Worm (Caenorhabditis elegans) whole organism, late embryonic: ENCODE measurements around the gene Y102A5C.27.

Experiments
- C08G9.2 ChIP-seq: sonication (generic microtip); optimal IDR thresholded peaks from 2 replicates; lab custom pipeline; 2016; ENCODE audit warnings: mild to moderate bottlenecking, missing genetic modification characterization, moderate library complexity, missing compliant biosample characterization
- C38D4.7 ChIP-seq: fragments of 200-800 bp; sonication (Bioruptor generic); optimal IDR thresholded peaks from 2 replicates; lab custom pipeline; 2018; ENCODE audit warnings: mild to moderate bottlenecking, missing genetic modification characterization, moderate library complexity, missing compliant biosample characterization
- K02D7.2 ChIP-seq: sonication (generic microtip); optimal IDR thresholded peaks from 2 replicates; lab custom pipeline; 2017; ENCODE audit warnings: mild to moderate bottlenecking, missing genetic modification characterization, missing compliant biosample characterization
- Y22D7AL.16 ChIP-seq: sonication (generic microtip); optimal IDR thresholded peaks from 2 replicates; lab custom pipeline; 2016; ENCODE audit warnings: missing genetic modification characterization, missing compliant biosample characterization
- ahr-1 ChIP-seq: sonication (generic microtip); optimal IDR thresholded peaks from 2 replicates; lab custom pipeline; 2016; ENCODE audit warnings: missing genetic modification characterization, missing compliant biosample characterization
- ama-1 ChIP-seq: fragments of 150-350 bp; optimal IDR thresholded peaks from 2 replicates; lab custom pipeline; 2014
- ceh-14 ChIP-seq: sonication (generic microtip); optimal IDR thresholded peaks from 2 replicates; lab custom pipeline; 2016; ENCODE audit warnings: missing genotype, missing genetic modification characterization, missing compliant biosample characterization
- ceh-2 ChIP-seq: sonication (generic microtip); optimal IDR thresholded peaks from 2 replicates; lab custom pipeline; 2016; ENCODE audit warnings: missing genotype, missing genetic modification characterization, missing compliant biosample characterization
- ceh-22 ChIP-seq: sonication (generic microtip); optimal IDR thresholded peaks from 2 replicates; lab custom pipeline; 2017; ENCODE audit warnings: missing biosample characterization, missing genetic modification characterization
- ceh-24 ChIP-seq: sonication (generic microtip); optimal IDR thresholded peaks from 2 replicates; lab custom pipeline; 2016; ENCODE audit warnings: mild to moderate bottlenecking, missing genetic modification characterization, missing compliant biosample characterization
- ceh-31 ChIP-seq: sonication (generic microtip); optimal IDR thresholded peaks from 2 replicates; lab custom pipeline; 2016; ENCODE audit warnings: missing genetic modification characterization, missing compliant biosample characterization
- ceh-45 ChIP-seq: fragments of 200-800 bp; sonication (Bioruptor generic); IDR thresholded peaks from 2 replicates; pipeline ENCODE4 v1.3.6; 2022; ENCODE audit warnings: missing genetic modification reagents, missing genetic modification characterization, missing compliant biosample characterization
- ceh-48 ChIP-seq: sonication (generic microtip); optimal IDR thresholded peaks from 2 replicates; lab custom pipeline; 2016; ENCODE audit warnings: missing genetic modification characterization, inconsistent platforms, missing compliant biosample characterization
- ceh-6 ChIP-seq: fragments of 200-800 bp; sonication (Bioruptor generic); optimal IDR thresholded peaks from 2 replicates; lab custom pipeline; 2018; ENCODE audit warnings: mild to moderate bottlenecking, missing genetic modification characterization, missing compliant biosample characterization
- dmd-4 ChIP-seq: sonication (generic microtip); optimal IDR thresholded peaks from 2 replicates; lab custom pipeline; 2016; ENCODE audit warnings: borderline replicate concordance, missing genetic modification characterization, missing compliant biosample characterization
- elt-2 ChIP-seq: sonication (generic microtip); optimal IDR thresholded peaks from 2 replicates; lab custom pipeline; 2016; ENCODE audit warnings: missing genetic modification reagents, missing genetic modification characterization, missing compliant biosample characterization
- eyg-1 ChIP-seq: sonication (generic microtip); optimal IDR thresholded peaks from 2 replicates; lab custom pipeline; 2016; ENCODE audit warnings: missing genotype, missing genetic modification characterization, missing compliant biosample characterization
- fax-1 ChIP-seq: sonication (generic microtip); optimal IDR thresholded peaks from 2 replicates; lab custom pipeline; 2016; ENCODE audit warnings: missing genotype, missing genetic modification characterization, missing compliant biosample characterization
- fkh-10 ChIP-seq: fragments of 150-350 bp; optimal IDR thresholded peaks from 2 replicates; lab custom pipeline; 2014; ENCODE audit warnings: missing biosample characterization, missing genetic modification reagents, missing genetic modification characterization
- fkh-6 ChIP-seq: sonication (generic microtip); optimal IDR thresholded peaks from 2 replicates; lab custom pipeline; 2016; ENCODE audit warnings: missing genetic modification characterization, missing compliant biosample characterization
- gmeb-2 ChIP-seq: sonication (generic microtip); optimal IDR thresholded peaks from 2 replicates; lab custom pipeline; 2016; ENCODE audit warnings: missing genetic modification characterization, inconsistent platforms, missing compliant biosample characterization
- hlh-13 ChIP-seq: fragments of 200-800 bp; sonication (Bioruptor generic); optimal IDR thresholded peaks from 2 replicates; lab custom pipeline; 2018; ENCODE audit warnings: mild to moderate bottlenecking, missing genetic modification characterization, missing compliant biosample characterization
- hlh-15 ChIP-seq: sonication (generic microtip); optimal IDR thresholded peaks from 2 replicates; lab custom pipeline; 2016; ENCODE audit warnings: missing genetic modification characterization, missing compliant biosample characterization
- madf-2 ChIP-seq: sonication (generic microtip); optimal IDR thresholded peaks from 2 replicates; lab custom pipeline; 2017; ENCODE audit warnings: missing genetic modification characterization, missing compliant biosample characterization
- mec-3 ChIP-seq: sonication (generic microtip); optimal IDR thresholded peaks from 2 replicates; lab custom pipeline; 2016; ENCODE audit warnings: borderline replicate concordance, missing genetic modification characterization, missing compliant biosample characterization
- nfya-1 ChIP-seq: sonication (generic microtip); optimal IDR thresholded peaks from 2 replicates; lab custom pipeline; 2017; ENCODE audit warnings: missing genetic modification characterization, mild to moderate bottlenecking, missing compliant biosample characterization, antibody characterized with exemption, moderate library complexity
- nhr-232 ChIP-seq: sonication (generic microtip); optimal IDR thresholded peaks from 2 replicates; lab custom pipeline; 2016; ENCODE audit warnings: missing genetic modification characterization, missing compliant biosample characterization
- npax-4 ChIP-seq: sonication (generic microtip); optimal IDR thresholded peaks from 2 replicates; lab custom pipeline; 2016; ENCODE audit warnings: missing genetic modification characterization, missing compliant biosample characterization
- odd-2 ChIP-seq: sonication (generic microtip); optimal IDR thresholded peaks from 2 replicates; lab custom pipeline; 2017; ENCODE audit warnings: antibody characterized with exemption, mild to moderate bottlenecking, missing genetic modification characterization, missing compliant biosample characterization
- pag-3 ChIP-seq: sonication (generic microtip); optimal IDR thresholded peaks from 2 replicates; lab custom pipeline; 2016; ENCODE audit warnings: missing compliant biosample characterization, missing genetic modification characterization, borderline replicate concordance
- pat-9 ChIP-seq: fragments of 200-800 bp; sonication (Bioruptor generic); optimal IDR thresholded peaks from 2 replicates; lab custom pipeline; 2018; ENCODE audit warnings: mild to moderate bottlenecking, missing genetic modification characterization, moderate library complexity, missing compliant biosample characterization
- pha-2 ChIP-seq: sonication (generic microtip); optimal IDR thresholded peaks from 2 replicates; lab custom pipeline; 2017; ENCODE audit warnings: mild to moderate bottlenecking, missing genetic modification characterization, missing compliant biosample characterization
- pha-4 ChIP-seq: fragments of 150-350 bp; optimal IDR thresholded peaks from 2 replicates; lab custom pipeline; 2018; ENCODE audit warnings: missing biosample characterization, missing genetic modification reagents, missing genetic modification characterization
- pqm-1 ChIP-seq: sonication (generic microtip); optimal IDR thresholded peaks from 2 replicates; lab custom pipeline; 2016; ENCODE audit warnings: missing genetic modification characterization, missing compliant biosample characterization
- rnt-1 ChIP-seq: sonication (generic microtip); optimal IDR thresholded peaks from 2 replicates; lab custom pipeline; 2016; ENCODE audit warnings: missing genetic modification characterization, missing compliant biosample characterization
- sox-2 ChIP-seq: fragments of 200-800 bp; sonication (Bioruptor generic); IDR thresholded peaks from 2 replicates; pipeline ENCODE4 v1.3.6; 2022; ENCODE audit warnings: missing genetic modification reagents, missing genetic modification characterization, missing compliant biosample characterization
- sox-4 ChIP-seq: sonication (generic microtip); optimal IDR thresholded peaks from 2 replicates; lab custom pipeline; 2017; ENCODE audit warnings: mild to moderate bottlenecking, missing genetic modification characterization, inconsistent platforms, missing compliant biosample characterization
- syd-9 ChIP-seq: sonication (generic microtip); optimal IDR thresholded peaks from 2 replicates; lab custom pipeline; 2016; ENCODE audit warnings: mild to moderate bottlenecking, missing genetic modification characterization, moderate library complexity, missing compliant biosample characterization
- tbx-7 ChIP-seq: sonication (generic microtip); optimal IDR thresholded peaks from 2 replicates; lab custom pipeline; 2016; ENCODE audit warnings: missing genotype, missing genetic modification characterization, missing compliant biosample characterization
- ttx-3 ChIP-seq: sonication (generic microtip); optimal IDR thresholded peaks from 2 replicates; lab custom pipeline; 2016; ENCODE audit warnings: missing genetic modification reagents, missing genetic modification characterization, missing compliant biosample characterization
- unc-3 ChIP-seq, 2 experiments: fragments of 200-800 bp in 1 of 2; sonication (Bioruptor generic) in 1 of 2; sonication (generic microtip) in 1 of 2; conservative IDR thresholded peaks in 1 of 2; optimal IDR thresholded peaks in 1 of 2; 2 replicates each; pipeline versions ENCODE4 v1.3.6 to Lab custom; 2016 to 2022; ENCODE audit warnings: missing compliant biosample characterization in 2 of 2, missing genetic modification characterization in 2 of 2, missing genetic modification reagents in 1 of 2
- unc-42 ChIP-seq: sonication (generic microtip); optimal IDR thresholded peaks from 2 replicates; lab custom pipeline; 2016; ENCODE audit warnings: missing genotype, missing genetic modification characterization, missing compliant biosample characterization
- unc-86 ChIP-seq: sonication (generic microtip); optimal IDR thresholded peaks from 2 replicates; lab custom pipeline; 2016; ENCODE audit warnings: missing genetic modification characterization, missing compliant biosample characterization
- ztf-16 ChIP-seq: sonication (generic microtip); optimal IDR thresholded peaks from 2 replicates; lab custom pipeline; 2017; ENCODE audit warnings: missing genetic modification characterization, missing compliant biosample characterization

The Y102A5C.27 gene

ce11 chrV:17001167-17001566 is 12.7 kb upstream of the Y102A5C.27 start, which contains the start of gene sri-9 (continued):
- TF ChIP-seq pha-2 (tag; lab: Kevin White, UChicago): no peak
- no peak for TF ChIP-seq mec-3 (tag; lab: Kevin White, UChicago)
- no peak for TF ChIP-seq Y22D7AL.16 (tag; lab: Kevin White, UChicago)
- TF ChIP-seq ama-1 (lab: Kevin White, UChicago): no peak

- TF ChIP-seq ttx-3 (tag; lab: Kevin White, UChicago) (no peak), madf-2 (tag; lab: Kevin White, UChicago) (no peak), fax-1 (tag; lab: Kevin White, UChicago) (no peak), fkh-10 (GFP tag; lab: Kevin White, UChicago) (no peak), unc-42 (tag; lab: Kevin White, UChicago) (no peak), unc-3 (GFP tag; conservative IDR thresholded peaks at IDR 0.05; lab: Robert Waterston, UW) (no peak), unc-3 (tag; optimal IDR thresholded peaks at IDR 0.05; lab: Kevin White, UChicago) (no peak), ceh-48 (tag; lab: Kevin White, UChicago) (no peak), ceh-6 (GFP tag; lab: Kevin White, UChicago) (no peak), ceh-31 (no peak), pha-2 (tag; lab: Kevin White, UChicago) (no peak), fkh-6 (no peak), ceh-2 (tag; lab: Kevin White, UChicago) (no peak), hlh-15 (tag; lab: Kevin White, UChicago) (no peak)
Measured at ce11 chrV:17000635-17001034, 12.1 kb upstream of the Y102A5C.27 start.

- TF ChIP-seq hlh-13 (GFP tag; lab: Kevin White, UChicago) (no peak), sox-2 (GFP tag; lab: Robert Waterston, UW) (no peak), fkh-10 (GFP tag; lab: Kevin White, UChicago) (no peak), eyg-1 (tag; lab: Kevin White, UChicago) (no peak), unc-42 (tag; lab: Kevin White, UChicago) (no peak), pat-9 (tag; lab: Kevin White, UChicago) (no peak), nfya-1 (tag; lab: Kevin White, UChicago) (no peak), odd-2 (tag; lab: Kevin White, UChicago) (no peak), K02D7.2 (no peak), ceh-2 (tag; lab: Kevin White, UChicago) (no peak), npax-4 (tag; lab: Kevin White, UChicago) (no peak), syd-9 (tag; lab: Kevin White, UChicago) (no peak), dmd-4 (tag; lab: Kevin White, UChicago) (no peak), unc-86 (tag; lab: Kevin White, UChicago) (no peak), rnt-1 (tag; lab: Kevin White, UChicago) (no peak), tbx-7 (tag; lab: Kevin White, UChicago) (no peak), pha-4 (no peak), ztf-16 (tag; lab: Kevin White, UChicago) (no peak), pqm-1 (tag; lab: Kevin White, UChicago) (no peak), elt-2 (tag; lab: Kevin White, UChicago) (no peak)
Measured at ce11 chrV:17000204-17000603, 11.7 kb upstream of the Y102A5C.27 start, which contains the start of gene str-217. str-217 (minus strand) TSS chrV:17000304.

ce11 chrV:16992383-16992782 is 3.9 kb upstream of the Y102A5C.27 start:
- TF ChIP-seq C08G9.2 (tag; lab: Kevin White, UChicago) (no peak), K02D7.2 (no peak), madf-2 (tag; lab: Kevin White, UChicago) (no peak), sox-4 (no peak), ahr-1 (no peak), odd-2 (tag; lab: Kevin White, UChicago) (no peak), nfya-1 (tag; lab: Kevin White, UChicago) (no peak), npax-4 (tag; lab: Kevin White, UChicago) (no peak), unc-42 (tag; lab: Kevin White, UChicago) (no peak), C38D4.7 (GFP tag; lab: Kevin White, UChicago) (no peak), gmeb-2 (tag; lab: Kevin White, UChicago) (no peak), nhr-232 (tag; lab: Kevin White, UChicago) (no peak), ceh-48 (tag; lab: Kevin White, UChicago) (no peak), fkh-6 (no peak), ceh-14 (tag; lab: Kevin White, UChicago) (no peak), ceh-24 (tag; lab: Kevin White, UChicago) (no peak), pag-3 (tag; lab: Kevin White, UChicago) (no peak), ztf-16 (tag; lab: Kevin White, UChicago) (no peak), ceh-45 (GFP tag; lab: Robert Waterston, UW) (no peak), ceh-22 (tag; lab: Kevin White, UChicago) (no peak)
